Worm (Caenorhabditis elegans) whole organism, L3 larva: ENCODE data around the gene T11G6.3.

ENCODE experiments used
- ceh-28 ChIP-seq: fragments of 150-350 bp; optimal IDR thresholded peaks from 2 replicates; lab custom pipeline; 2014; ENCODE audit warnings: missing biosample characterization, missing genetic modification reagents, missing genetic modification characterization
- elt-1 ChIP-seq: fragments of 150-350 bp; optimal IDR thresholded peaks from 2 replicates; lab custom pipeline; 2014; ENCODE audit warnings: missing biosample characterization, missing genetic modification characterization
- nhr-12 ChIP-seq: fragments of 150-350 bp; optimal IDR thresholded peaks from 2 replicates; lab custom pipeline; 2014; ENCODE audit warnings: missing biosample characterization, missing genetic modification characterization

- no peak for TF ChIP-seq elt-1 (tag; lab: Kevin White, UChicago)
- TF ChIP-seq nhr-12 (tag; lab: Kevin White, UChicago) = no peak
- TF ChIP-seq ceh-28 (tag; lab: Kevin White, UChicago) = no peak
These were observed 44.2 kb downstream of the T11G6.3 start for ce11 chrIV:10810820-10811219.
